Fruit fly (Drosophila melanogaster) whole organism, embryonic: Measurements from ENCODE around the gene Ptp10D.
A peak's percentile ranks its signal among the peaks of the same experiment; 100 is the strongest.

Experiments
- Aef1 ChIP-seq: fragments of 200-800 bp; sonication (Bioruptor generic); IDR thresholded peaks from 3 replicates; pipeline ENCODE4 v1.3.6; 2022; ENCODE audit warnings: missing biosample characterization, missing genetic modification characterization
- Antp ChIP-seq: fragments of 200-800 bp; sonication (Bioruptor generic); optimal IDR thresholded peaks from 3 replicates; lab custom pipeline; 2016; ENCODE audit warnings: missing biosample characterization, missing genetic modification characterization
- BEAF-32 ChIP-seq: fragments of 200-800 bp; sonication (Bioruptor generic); optimal IDR thresholded peaks from 3 replicates; lab custom pipeline; 2017; ENCODE audit warnings: missing biosample characterization, missing genetic modification characterization, mild to moderate bottlenecking, moderate library complexity, missing genetic modification reagents
- CG10274 ChIP-seq: fragments of 200-800 bp; sonication (Bioruptor generic); optimal IDR thresholded peaks from 3 replicates; lab custom pipeline; 2017; ENCODE audit warnings: missing biosample characterization, mild to moderate bottlenecking, missing genetic modification characterization
- CG11398 ChIP-seq: fragments of 200-800 bp; sonication (Bioruptor generic); optimal IDR thresholded peaks from 2 replicates; lab custom pipeline; 2016; ENCODE audit warnings: missing biosample characterization, missing genetic modification characterization
- CG12769 ChIP-seq: fragments of 200-800 bp; sonication (Bioruptor generic); optimal IDR thresholded peaks from 2 replicates; lab custom pipeline; 2019; ENCODE audit warnings: missing biosample characterization, mild to moderate bottlenecking, missing genetic modification characterization, moderate library complexity
- CG13424 ChIP-seq: fragments of 200-800 bp; sonication (Bioruptor generic); optimal IDR thresholded peaks from 2 replicates; lab custom pipeline; 2019; ENCODE audit warnings: missing biosample characterization, mild to moderate bottlenecking, missing genetic modification characterization, moderate library complexity
- CG13624 ChIP-seq: fragments of 200-800 bp; sonication (Bioruptor generic); optimal IDR thresholded peaks from 2 replicates; lab custom pipeline; 2016; ENCODE audit warnings: missing biosample characterization, missing genetic modification characterization
- CG14014 ChIP-seq: fragments of 200-800 bp; sonication (Bioruptor generic); IDR thresholded peaks from 2 replicates; pipeline ENCODE4 v1.3.6; 2022; ENCODE audit warnings: missing biosample characterization, missing genetic modification characterization
- CG16779 ChIP-seq: fragments of 200-800 bp; sonication (Bioruptor generic); IDR thresholded peaks from 2 replicates; pipeline ENCODE4 v1.3.6; 2022; ENCODE audit warnings: missing biosample characterization, missing genetic modification characterization
- CG17328 ChIP-seq: fragments of 200-800 bp; sonication (Bioruptor generic); IDR thresholded peaks from 2 replicates; pipeline ENCODE4 v1.3.6; 2022; ENCODE audit warnings: missing biosample characterization, missing genetic modification characterization
- CG17912 ChIP-seq: fragments of 200-800 bp; sonication (Bioruptor generic); optimal IDR thresholded peaks from 2 replicates; lab custom pipeline; 2018; ENCODE audit warnings: missing biosample characterization, mild to moderate bottlenecking, missing genetic modification characterization
- CG18262 ChIP-seq: fragments of 200-800 bp; optimal IDR thresholded peaks from 3 replicates; lab custom pipeline; 2019; ENCODE audit warnings: missing biosample characterization, mild to moderate bottlenecking, missing genetic modification characterization, moderate library complexity
- CG2116 ChIP-seq: fragments of 200-800 bp; sonication (Bioruptor generic); optimal IDR thresholded peaks from 3 replicates; lab custom pipeline; 2018; ENCODE audit warnings: missing biosample characterization, mild to moderate bottlenecking, missing genetic modification characterization
- CG2129 ChIP-seq: fragments of 200-800 bp; sonication (Bioruptor generic); IDR thresholded peaks from 2 replicates; pipeline ENCODE4 v1.3.6; 2022; ENCODE audit warnings: missing biosample characterization, missing genetic modification characterization; ENCODE audit not compliant: partially characterized antibody
- CG33557 ChIP-seq: fragments of 200-800 bp; sonication (Bioruptor generic); optimal IDR thresholded peaks from 2 replicates; lab custom pipeline; 2019; ENCODE audit warnings: missing biosample characterization, mild to moderate bottlenecking, missing genetic modification characterization, moderate library complexity
- CG43689 ChIP-seq: fragments of 200-800 bp; sonication (Bioruptor generic); IDR thresholded peaks from 2 replicates; pipeline ENCODE4 v1.3.6; 2022; ENCODE audit warnings: missing biosample characterization, missing genetic modification characterization
- CG6254 ChIP-seq: fragments of 200-800 bp; sonication (Bioruptor generic); optimal IDR thresholded peaks from 3 replicates; lab custom pipeline; 2017; ENCODE audit warnings: mild to moderate bottlenecking, missing biosample characterization, missing genetic modification reagents, missing genetic modification characterization
- CG7271 ChIP-seq: fragments of 200-800 bp; sonication (Bioruptor generic); optimal IDR thresholded peaks from 2 replicates; lab custom pipeline; 2018; ENCODE audit warnings: missing biosample characterization, mild to moderate bottlenecking, missing genetic modification characterization, moderate library complexity
- CG7372 ChIP-seq: fragments of 200-800 bp; sonication (Bioruptor generic); IDR thresholded peaks from 2 replicates; pipeline ENCODE4 v1.3.6; 2022; ENCODE audit warnings: missing biosample characterization, missing genetic modification characterization
- CG8281 ChIP-seq: fragments of 200-800 bp; sonication (Bioruptor generic); optimal IDR thresholded peaks from 2 replicates; lab custom pipeline; 2018; ENCODE audit warnings: missing biosample characterization, mild to moderate bottlenecking, missing genetic modification characterization, moderate library complexity
- CG8478 ChIP-seq: fragments of >200 bp; optimal IDR thresholded peaks from 2 replicates; lab custom pipeline; 2018
- CG8765 ChIP-seq: fragments of 200-800 bp; sonication (Bioruptor generic); IDR thresholded peaks from 2 replicates; pipeline ENCODE4 v1.3.6; 2022; ENCODE audit warnings: missing biosample characterization, missing genetic modification characterization
- CG8924 ChIP-seq: fragments of 200-800 bp; optimal IDR thresholded peaks from 3 replicates; lab custom pipeline; 2019; ENCODE audit warnings: missing biosample characterization, mild to moderate bottlenecking, missing genetic modification characterization, moderate library complexity
- CG9817 ChIP-seq: fragments of 200-800 bp; sonication (Bioruptor generic); optimal IDR thresholded peaks from 2 replicates; lab custom pipeline; 2018; ENCODE audit warnings: missing biosample characterization, mild to moderate bottlenecking, missing genetic modification characterization, moderate library complexity
- ERR ChIP-seq: fragments of 200-800 bp; sonication (Bioruptor generic); optimal IDR thresholded peaks from 2 replicates; lab custom pipeline; 2016; ENCODE audit warnings: missing biosample characterization, missing genetic modification characterization
- Fer3 ChIP-seq: fragments of 200-800 bp; sonication (Bioruptor generic); optimal IDR thresholded peaks from 2 replicates; lab custom pipeline; 2018; ENCODE audit warnings: missing biosample characterization, mild to moderate bottlenecking, missing genetic modification characterization, moderate library complexity
- Gsc ChIP-seq: fragments of 200-800 bp; sonication (Bioruptor generic); IDR thresholded peaks from 2 replicates; pipeline ENCODE4 v1.3.6; 2022; ENCODE audit warnings: missing biosample characterization, missing genetic modification characterization
- H2.0 ChIP-seq: fragments of 200-800 bp; sonication (Bioruptor generic); IDR thresholded peaks from 2 replicates; pipeline ENCODE4 v1.3.6; 2022; ENCODE audit warnings: missing biosample characterization, missing genetic modification characterization
- Hand ChIP-seq: fragments of 200-800 bp; sonication (Bioruptor generic); optimal IDR thresholded peaks from 2 replicates; lab custom pipeline; 2017; ENCODE audit warnings: mild to moderate bottlenecking, missing biosample characterization, missing genetic modification reagents, missing genetic modification characterization
- Hmx ChIP-seq: fragments of 200-800 bp; sonication (Bioruptor generic); optimal IDR thresholded peaks from 2 replicates; lab custom pipeline; 2016; ENCODE audit warnings: missing biosample characterization, missing genetic modification characterization
- Kr ChIP-seq: fragments of 200-800 bp; sonication (Bioruptor generic); optimal IDR thresholded peaks from 2 replicates; lab custom pipeline; 2017; ENCODE audit warnings: missing biosample characterization, mild to moderate bottlenecking, missing genetic modification characterization
- MESR4 ChIP-seq: fragments of 200-800 bp; sonication (Bioruptor generic); optimal IDR thresholded peaks from 2 replicates; lab custom pipeline; 2018; ENCODE audit warnings: missing biosample characterization, mild to moderate bottlenecking, missing genetic modification characterization, moderate library complexity
- Optix ChIP-seq: fragments of 200-800 bp; sonication (Bioruptor generic); IDR thresholded peaks from 3 replicates; pipeline ENCODE4 v1.3.6; 2022; ENCODE audit warnings: missing biosample characterization, missing genetic modification characterization
- Usf ChIP-seq: fragments of 200-800 bp; sonication (Bioruptor generic); optimal IDR thresholded peaks from 2 replicates; lab custom pipeline; 2017; ENCODE audit warnings: missing genotype, missing biosample characterization, missing genetic modification characterization
- Xbp1 ChIP-seq: fragments of 200-800 bp; sonication (Bioruptor generic); optimal IDR thresholded peaks from 3 replicates; lab custom pipeline; 2016; ENCODE audit warnings: missing biosample characterization, mild to moderate bottlenecking, missing genetic modification characterization
- bsh ChIP-seq, 2 experiments: fragments of 200-800 bp; sonication (Bioruptor generic); optimal IDR thresholded peaks; 2 replicates each; lab custom pipeline; 2017 to 2018; ENCODE audit warnings: mild to moderate bottlenecking in 2 of 2, missing biosample characterization in 2 of 2, missing genetic modification characterization in 2 of 2, moderate library complexity in 1 of 2
- crc ChIP-seq: fragments of 200-800 bp; sonication (Bioruptor generic); optimal IDR thresholded peaks from 2 replicates; lab custom pipeline; 2016; ENCODE audit warnings: missing biosample characterization, missing genetic modification characterization
- danr ChIP-seq: fragments of 200-800 bp; sonication (Bioruptor generic); IDR thresholded peaks from 2 replicates; pipeline ENCODE4 v1.3.6; 2022; ENCODE audit warnings: missing biosample characterization, missing genetic modification characterization
- dimm ChIP-seq: fragments of 200-800 bp; sonication (Bioruptor generic); IDR thresholded peaks from 2 replicates; pipeline ENCODE4 v1.3.6; 2022; ENCODE audit warnings: missing biosample characterization, missing genetic modification characterization
- dm ChIP-seq: fragments of 200-800 bp; sonication (Bioruptor generic); optimal IDR thresholded peaks from 3 replicates; lab custom pipeline; 2016; ENCODE audit warnings: missing biosample characterization, missing genetic modification characterization
- dmrt11E ChIP-seq: fragments of 200-800 bp; sonication (Bioruptor generic); optimal IDR thresholded peaks from 3 replicates; lab custom pipeline; 2018; ENCODE audit warnings: missing biosample characterization, mild to moderate bottlenecking, missing genetic modification characterization, moderate library complexity
- dpn ChIP-seq, 2 experiments: fragments of 200-800 bp; sonication (Bioruptor generic); optimal IDR thresholded peaks; 3 replicates each; lab custom pipeline; 2016; ENCODE audit warnings: missing biosample characterization in 2 of 2, missing genetic modification characterization in 2 of 2
- fd96Cb ChIP-seq: fragments of 200-800 bp; sonication (Bioruptor generic); optimal IDR thresholded peaks from 2 replicates; lab custom pipeline; 2018; ENCODE audit warnings: missing biosample characterization, mild to moderate bottlenecking, missing genetic modification characterization, moderate library complexity
- odd ChIP-seq: fragments of 200-800 bp; sonication (Bioruptor generic); optimal IDR thresholded peaks from 2 replicates; lab custom pipeline; 2017; ENCODE audit warnings: missing biosample characterization, mild to moderate bottlenecking, missing genetic modification characterization
- psq ChIP-seq: fragments of 200-800 bp; sonication (Bioruptor generic); optimal IDR thresholded peaks from 2 replicates; lab custom pipeline; 2017; ENCODE audit warnings: missing biosample characterization, missing genetic modification characterization
- ssp ChIP-seq: fragments of 200-800 bp; sonication (Bioruptor generic); IDR thresholded peaks from 2 replicates; pipeline ENCODE4 v1.3.6; 2022; ENCODE audit warnings: missing biosample characterization, missing genetic modification characterization
- tin ChIP-seq: fragments of 200-800 bp; sonication (Bioruptor generic); optimal IDR thresholded peaks from 3 replicates; lab custom pipeline; 2016; ENCODE audit warnings: missing biosample characterization, missing genetic modification characterization
- unpg ChIP-seq: fragments of 200-800 bp; sonication (Bioruptor generic); optimal IDR thresholded peaks from 3 replicates; lab custom pipeline; 2018; ENCODE audit warnings: missing biosample characterization, mild to moderate bottlenecking, missing genetic modification characterization, moderate library complexity

Gene Ptp10D

DNA sequence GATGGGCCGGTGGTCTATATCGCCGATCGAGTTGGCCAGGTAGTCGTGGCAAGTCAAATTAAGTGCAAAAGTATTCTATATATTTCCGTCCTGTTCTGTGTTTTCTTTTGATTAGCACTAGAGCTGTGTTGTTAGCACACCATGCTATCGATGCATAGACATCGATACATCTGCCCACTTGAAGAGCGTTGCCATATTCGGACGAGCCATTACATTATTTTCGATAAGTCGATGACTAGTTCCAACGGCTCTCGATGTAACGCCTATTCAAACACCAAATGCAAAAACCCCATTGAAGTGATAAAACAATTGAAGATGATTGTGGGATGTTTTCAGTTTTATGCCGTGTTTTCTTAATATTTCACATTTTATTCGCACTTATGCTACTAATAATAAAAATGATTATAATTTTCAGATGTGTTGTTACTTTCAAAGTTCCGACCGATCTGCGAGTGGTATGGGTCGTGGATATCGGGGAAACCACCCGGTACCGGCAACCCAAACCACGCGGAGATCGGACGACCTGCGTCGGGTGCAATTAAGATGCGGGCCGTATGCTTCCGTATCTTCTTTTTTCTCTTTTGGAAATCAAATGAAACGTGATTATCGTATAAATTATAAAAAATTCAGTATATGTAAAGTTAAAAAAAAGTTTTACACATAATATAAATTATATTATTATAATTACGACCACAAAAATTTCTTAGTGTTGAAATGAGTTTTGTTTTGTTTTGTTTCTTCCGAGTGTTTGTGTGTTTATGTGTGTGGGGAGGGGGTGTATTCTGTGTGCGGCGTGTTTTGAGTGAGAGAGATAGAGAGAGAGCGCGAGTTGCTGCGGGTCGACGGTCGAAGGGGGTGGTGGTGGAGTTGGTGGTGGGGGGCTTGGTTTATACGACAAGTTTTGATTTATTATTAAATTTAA, 88.2 kb downstream of the Ptp10D start, which contains the start of gene FucT6 (continued):
- no peak for TF ChIP-seq CG9817 (tag; lab: Kevin White, UChicago)
- TF ChIP-seq Antp: no peak
- no peak for TF ChIP-seq danr
- TF ChIP-seq CG8281 (tag; lab: Kevin White, UChicago): no peak
- no peak for TF ChIP-seq CG10274 (GFP tag; lab: Kevin White, UChicago)
- TF ChIP-seq CG7271 (tag; lab: Kevin White, UChicago): no peak
- TF ChIP-seq Usf (GFP tag; lab: Kevin White, UChicago): no peak
- peak; percentile 1 for TF ChIP-seq CG13424 (tag; lab: Kevin White, UChicago)
- no peak for TF ChIP-seq CG8924 (tag; lab: Kevin White, UChicago)
- TF ChIP-seq Gsc (GFP tag; lab: Robert Waterston, UW): no peak
- no peak for TF ChIP-seq CG8478 (lab: Kevin White, UChicago)
- peak; percentile 34 for TF ChIP-seq CG18262 (tag; lab: Kevin White, UChicago)
- TF ChIP-seq tin: no peak
- no peak for TF ChIP-seq CG14014 (GFP tag; lab: Robert Waterston, UW)
- TF ChIP-seq CG6254 (GFP tag; lab: Kevin White, UChicago): no peak
- no peak for TF ChIP-seq CG43689 (GFP tag; lab: Robert Waterston, UW)
- no peak for TF ChIP-seq Aef1 (GFP tag; lab: Robert Waterston, UW)
- no peak for TF ChIP-seq dimm (GFP tag; lab: Robert Waterston, UW)
- TF ChIP-seq dm: peak; percentile 20
- no peak for TF ChIP-seq CG16779 (GFP tag; lab: Robert Waterston, UW)
- TF ChIP-seq CG17912 (GFP tag; lab: Kevin White, UChicago): no peak
- peak in 1 of 2 experiments; percentile 33 for TF ChIP-seq bsh (GFP tag; optimal IDR thresholded peaks at IDR 0.05; lab: Kevin White, UChicago)
- no peak for TF ChIP-seq unpg (GFP tag; lab: Kevin White, UChicago)
- TF ChIP-seq H2.0 (GFP tag; lab: Robert Waterston, UW): no peak
- no peak for TF ChIP-seq dpn (GFP tag; optimal IDR thresholded peaks at IDR 0.05; lab: Kevin White, UChicago)
- no peak for TF ChIP-seq CG11398 (GFP tag; lab: Kevin White, UChicago)
- TF ChIP-seq CG12769 (tag; lab: Kevin White, UChicago): no peak
- no peak for TF ChIP-seq Hmx (GFP tag; lab: Kevin White, UChicago)
- TF ChIP-seq Hand (GFP tag; lab: Kevin White, UChicago): no peak
- 0 out of 2 replicates have a peak, but pooled peaks have one; percentile 32 for TF ChIP-seq CG17328
- TF ChIP-seq CG7372 (GFP tag; lab: Robert Waterston, UW): no peak
- TF ChIP-seq dmrt11E: no peak
- no peak for TF ChIP-seq Fer3 (tag; lab: Kevin White, UChicago)
- no peak for TF ChIP-seq CG8765 (GFP tag; lab: Robert Waterston, UW)
- no peak for TF ChIP-seq crc (GFP tag; lab: Kevin White, UChicago)
- no peak for TF ChIP-seq Xbp1 (GFP tag; lab: Kevin White, UChicago)
- TF ChIP-seq fd96Cb (tag; lab: Kevin White, UChicago): no peak
- no peak for TF ChIP-seq Optix (GFP tag; lab: Robert Waterston, UW)
- no peak for TF ChIP-seq CG33557
- TF ChIP-seq CG13624 (GFP tag; lab: Kevin White, UChicago): no peak
- TF ChIP-seq psq: no peak
- TF ChIP-seq Kr (GFP tag; lab: Kevin White, UChicago): no peak
- peak; percentile 86 for TF ChIP-seq CG2116 (GFP tag; lab: Kevin White, UChicago)
- TF ChIP-seq MESR4: peak; percentile 78
- TF ChIP-seq BEAF-32 (GFP tag; lab: Kevin White, UChicago): peak; percentile 89
- TF ChIP-seq ERR (GFP tag; lab: Kevin White, UChicago): no peak
- peak; percentile 20 for TF ChIP-seq odd (GFP tag; lab: Kevin White, UChicago)
- TF ChIP-seq CG2129 (GFP tag; lab: Robert Waterston, UW): peak; percentile 61; the same call in 1 of the 2 replicates
- no peak for TF ChIP-seq ssp (GFP tag; lab: Robert Waterston, UW)
